Fruit fly (Drosophila melanogaster) whole organism, pupa: ENCODE data around the gene CG31445.

Source experiments
- CG13204 ChIP-seq: fragments of 200-800 bp; sonication (Bioruptor generic); optimal IDR thresholded peaks from 2 replicates; lab custom pipeline; 2018; ENCODE audit warnings: missing biosample characterization, mild to moderate bottlenecking, missing genetic modification characterization, moderate library complexity
- CG17806 ChIP-seq: fragments of 200-800 bp; sonication (Bioruptor generic); optimal IDR thresholded peaks from 2 replicates; lab custom pipeline; 2018; ENCODE audit warnings: missing biosample characterization, mild to moderate bottlenecking, missing genetic modification characterization, moderate library complexity
- CG34367 ChIP-seq: fragments of 200-800 bp; sonication (Bioruptor generic); optimal IDR thresholded peaks from 2 replicates; lab custom pipeline; 2018; ENCODE audit warnings: missing biosample characterization, mild to moderate bottlenecking, missing genetic modification characterization
- CG4496 ChIP-seq: fragments of 200-800 bp; sonication (Bioruptor generic); IDR thresholded peaks from 3 replicates; pipeline ENCODE4 v1.3.6; 2022; ENCODE audit warnings: missing biosample characterization, missing genetic modification characterization
- CG9948 ChIP-seq: fragments of 200-800 bp; sonication (Bioruptor generic); optimal IDR thresholded peaks from 2 replicates; lab custom pipeline; 2018; ENCODE audit warnings: missing biosample characterization, mild to moderate bottlenecking, missing genetic modification characterization, moderate library complexity
- Snoo ChIP-seq: fragments of 200-800 bp; sonication (Bioruptor generic); optimal IDR thresholded peaks from 3 replicates; lab custom pipeline; 2017; ENCODE audit warnings: missing biosample characterization, mild to moderate bottlenecking, missing genetic modification characterization, inconsistent platforms
- gl ChIP-seq: fragments of 200-800 bp; sonication (Bioruptor generic); optimal IDR thresholded peaks from 2 replicates; lab custom pipeline; 2018; ENCODE audit warnings: missing biosample characterization, mild to moderate bottlenecking, missing genetic modification characterization

- TF ChIP-seq CG13204 (GFP tag; lab: Kevin White, UChicago) (no peak), CG9948 (tag; lab: Kevin White, UChicago) (no peak), CG17806 (tag; lab: Kevin White, UChicago) (no peak), CG4496 (GFP tag; lab: Robert Waterston, UW) (no peak), CG34367 (tag; lab: Kevin White, UChicago) (no peak), gl (tag; lab: Kevin White, UChicago) (no peak), Snoo (tag; lab: Kevin White, UChicago) (no peak)
Observed at dm6 chr3R:29238623-29239022, 6.0 kb downstream of the CG31445 start, which contains the start of gene CG11951.
